Worm (Caenorhabditis elegans): ENCODE measurements around the gene T01B6.1.

DNA sequence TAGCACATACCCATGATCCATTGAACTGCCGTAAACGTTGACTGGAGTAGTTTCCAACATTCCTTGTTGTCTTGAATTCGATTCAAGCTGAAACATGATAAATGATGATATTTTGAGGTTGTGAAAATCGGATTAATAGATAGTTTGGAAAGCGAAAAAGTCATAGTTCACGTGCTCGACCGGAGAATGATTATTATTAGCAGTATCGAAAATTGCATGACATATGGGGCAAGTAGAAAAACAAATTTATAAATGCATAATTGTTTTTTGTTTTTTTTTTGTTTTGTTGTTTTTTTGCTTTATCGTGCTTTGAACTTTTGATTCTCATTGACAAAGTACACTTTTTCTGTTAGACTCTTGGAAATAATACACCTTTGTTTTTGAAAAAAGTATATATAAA, 16.2 kb upstream of the T01B6.1 start, which contains the start of gene aakg-4:
- TF ChIP-seq nhr-237 (tag; optimal IDR thresholded peaks at IDR 0.05), result no peak
- TF ChIP-seq zfp-3 (GFP tag; conservative IDR thresholded peaks at IDR 0.05), result no peak
- no peak for TF ChIP-seq pqm-1 (tag; optimal IDR thresholded peaks at IDR 0.05)
- TF ChIP-seq unc-62 (GFP tag; optimal IDR thresholded peaks at IDR 0.05 in 1 of 2), result no peak
- no peak for TF ChIP-seq unc-62 (tag; optimal IDR thresholded peaks at IDR 0.05)
- no peak for TF ChIP-seq nhr-48 (tag; optimal IDR thresholded peaks at IDR 0.05)
- TF ChIP-seq snpc-4 (tag; optimal IDR thresholded peaks at IDR 0.05), result no peak

Data from whole organism, L4 larva.